Worm (Caenorhabditis elegans): ENCODE data around the gene Y52E8A.3.

- no peak for TF ChIP-seq ama-1 (optimal IDR thresholded peaks at IDR 0.05)
- TF ChIP-seq nhr-237 (tag; optimal IDR thresholded peaks at IDR 0.05): no peak
- TF ChIP-seq ceh-82 (tag; optimal IDR thresholded peaks at IDR 0.05): no peak
- TF ChIP-seq pha-4 (tag; optimal IDR thresholded peaks at IDR 0.05): peak; percentile 36
- TF ChIP-seq daf-12 (tag; optimal IDR thresholded peaks at IDR 0.05): no peak
- TF ChIP-seq unc-62 (GFP tag; optimal IDR thresholded peaks at IDR 0.05): no peak
- no peak for TF ChIP-seq egl-27 (tag; optimal IDR thresholded peaks at IDR 0.05)
- no peak for TF ChIP-seq aly-2 (tag; optimal IDR thresholded peaks at IDR 0.05)
- no peak for TF ChIP-seq snpc-4 (tag; optimal IDR thresholded peaks at IDR 0.05)
- no peak for TF ChIP-seq skn-1 (tag; optimal IDR thresholded peaks at IDR 0.05)
- no peak for TF ChIP-seq nhr-25 (tag; optimal IDR thresholded peaks at IDR 0.05)
Measured at ce11 chrII:4293027-4293522, 13.7 kb downstream of the Y52E8A.3 start.

All from whole organism, L3 larva.